Worm (Caenorhabditis elegans): ENCODE results near the gene C36A4.11.
A peak's percentile ranks its signal among the peaks of the same experiment; 100 is the strongest.
"Not testable (repeated sequence)": the region's sequence is repeated elsewhere in the genome, so short reads cannot be mapped to it uniquely, and the experiment has no call there.

The C36A4.11 gene

ce11 chrIII:3840279-3840678 lies at the start of gene C36A4.11:
TSS of gene C36A4.11 (plus strand) at chrIII:3840579.
- not testable (repeated sequence) for TF ChIP-seq daf-12, hmg-11, ztf-4 (tag; optimal IDR thresholded peaks at IDR 0.05)

- TF ChIP-seq ztf-4 (tag; optimal IDR thresholded peaks at IDR 0.05) (no peak), unc-62 (GFP tag; optimal IDR thresholded peaks at IDR 0.05) (no peak), fos-1 (tag; optimal IDR thresholded peaks at IDR 0.05) (no peak), ceh-82 (tag; optimal IDR thresholded peaks at IDR 0.05) (no peak), daf-12 (tag; optimal IDR thresholded peaks at IDR 0.05) (no peak), lin-15B (tag; optimal IDR thresholded peaks at IDR 0.05) (peak; percentile 3), nfya-1 (tag; optimal IDR thresholded peaks at IDR 0.05; ENCODE audit: insufficient read depth) (peak; percentile 99), elt-2 (tag; optimal IDR thresholded peaks at IDR 0.05) (peak; percentile 1), nhr-25 (tag; optimal IDR thresholded peaks at IDR 0.05) (no peak), ama-1 (optimal IDR thresholded peaks at IDR 0.05) (no peak), unc-39 (tag; optimal IDR thresholded peaks at IDR 0.05) (no peak), mdl-1 (tag; optimal IDR thresholded peaks at IDR 0.05) (no peak), elt-3 (tag; optimal IDR thresholded peaks at IDR 0.05) (no peak), mml-1 (tag; optimal IDR thresholded peaks at IDR 0.05) (no peak), lsy-12 (tag; optimal IDR thresholded peaks at IDR 0.05) (no peak), nhr-23 (tag; optimal IDR thresholded peaks at IDR 0.05) (no peak)
These were observed 49.5 kb upstream of the C36A4.11 start for ce11 chrIII:3790855-3791254.

- TF ChIP-seq ama-1 (optimal IDR thresholded peaks at IDR 0.05) (peak; percentile 67), ceh-16 (tag; optimal IDR thresholded peaks at IDR 0.05) (no peak)
These were observed 44.4 kb upstream of the C36A4.11 start for ce11 chrIII:3795933-3796332.

- no peak for TF ChIP-seq egl-27 (tag; optimal IDR thresholded peaks at IDR 0.05)
- peak; percentile 56 for TF ChIP-seq pqm-1 (tag; optimal IDR thresholded peaks at IDR 0.05)
- TF ChIP-seq egl-5 (tag; optimal IDR thresholded peaks at IDR 0.05), result peak; percentile 30
- TF ChIP-seq pha-4 (tag; optimal IDR thresholded peaks at IDR 0.05), result peak; percentile 93
- peak; percentile 45 for TF ChIP-seq ceh-28 (tag; optimal IDR thresholded peaks at IDR 0.05)
- peak; percentile 37 for TF ChIP-seq elt-2 (tag; optimal IDR thresholded peaks at IDR 0.05)
- TF ChIP-seq ztf-11 (tag; optimal IDR thresholded peaks at IDR 0.05), result no peak
- TF ChIP-seq zag-1 (tag; optimal IDR thresholded peaks at IDR 0.05), result no peak
- no peak for TF ChIP-seq ceh-82 (tag; optimal IDR thresholded peaks at IDR 0.05)
- TF ChIP-seq nhr-28 (tag; optimal IDR thresholded peaks at IDR 0.05), result no peak
- peak; percentile 55 for TF ChIP-seq lin-39 (tag; optimal IDR thresholded peaks at IDR 0.05)
- TF ChIP-seq ama-1 (optimal IDR thresholded peaks at IDR 0.05), result peak; percentile 85
- TF ChIP-seq nfya-1 (tag; optimal IDR thresholded peaks at IDR 0.05; ENCODE audit: insufficient read depth), result peak; percentile 37
- TF ChIP-seq nhr-23 (tag; optimal IDR thresholded peaks at IDR 0.05), result peak; percentile 87
- no peak for TF ChIP-seq R02D3.7 (tag; optimal IDR thresholded peaks at IDR 0.05)
- peak; percentile 31 for TF ChIP-seq nhr-43 (tag; optimal IDR thresholded peaks at IDR 0.05; ENCODE audit: poor library complexity, severe bottlenecking)
- TF ChIP-seq nhr-25 (tag; optimal IDR thresholded peaks at IDR 0.05), result peak; percentile 87
- TF ChIP-seq elt-1 (tag; optimal IDR thresholded peaks at IDR 0.05), result peak; percentile 96
These were observed 43.0 kb upstream of the C36A4.11 start for ce11 chrIII:3797180-3798026.

ce11 chrIII:3798416-3798815 lies 42.0 kb upstream of the C36A4.11 start:
- TF ChIP-seq nfya-1 (tag; optimal IDR thresholded peaks at IDR 0.05; ENCODE audit: insufficient read depth) (peak; percentile 99), ama-1 (optimal IDR thresholded peaks at IDR 0.05) (no peak)

- TF ChIP-seq unc-62 (GFP tag; optimal IDR thresholded peaks at IDR 0.05), result no peak
- TF ChIP-seq sea-2 (GFP tag; optimal IDR thresholded peaks at IDR 0.05), result no peak
- peak; percentile 65 for TF ChIP-seq pha-4 (tag; optimal IDR thresholded peaks at IDR 0.05)
- TF ChIP-seq nhr-23 (tag; optimal IDR thresholded peaks at IDR 0.05), result peak; percentile 13
- peak; percentile 75 for TF ChIP-seq elt-2 (tag; optimal IDR thresholded peaks at IDR 0.05)
- no peak for TF ChIP-seq hmg-11 (tag; optimal IDR thresholded peaks at IDR 0.05)
- no peak for TF ChIP-seq egl-27 (tag; optimal IDR thresholded peaks at IDR 0.05)
- no peak for TF ChIP-seq fos-1 (tag; optimal IDR thresholded peaks at IDR 0.05)
- peak; percentile 12 for TF ChIP-seq lsy-12 (tag; optimal IDR thresholded peaks at IDR 0.05)
- no peak for TF ChIP-seq elt-1 (tag; optimal IDR thresholded peaks at IDR 0.05)
- TF ChIP-seq zag-1 (tag; optimal IDR thresholded peaks at IDR 0.05), result no peak
- peak; percentile 31 for TF ChIP-seq nhr-25 (tag; optimal IDR thresholded peaks at IDR 0.05)
- TF ChIP-seq ama-1 (optimal IDR thresholded peaks at IDR 0.05), result no peak
- TF ChIP-seq jun-1 (tag; optimal IDR thresholded peaks at IDR 0.05), result no peak
- no peak for TF ChIP-seq egl-5 (tag; optimal IDR thresholded peaks at IDR 0.05)
- no peak for TF ChIP-seq ceh-28 (tag; optimal IDR thresholded peaks at IDR 0.05)
- TF ChIP-seq daf-12 (tag; optimal IDR thresholded peaks at IDR 0.05), result no peak
- TF ChIP-seq nhr-43 (tag; optimal IDR thresholded peaks at IDR 0.05; ENCODE audit: poor library complexity, severe bottlenecking), result no peak
- no peak for TF ChIP-seq nhr-67 (tag; optimal IDR thresholded peaks at IDR 0.05)
- no peak for TF ChIP-seq fkh-2 (tag; optimal IDR thresholded peaks at IDR 0.05)
- TF ChIP-seq ztf-4 (tag; optimal IDR thresholded peaks at IDR 0.05), result no peak
- TF ChIP-seq nhr-76 (tag; optimal IDR thresholded peaks at IDR 0.05), result no peak
- peak; percentile 17 for TF ChIP-seq mdl-1 (tag; optimal IDR thresholded peaks at IDR 0.05)
- no peak for TF ChIP-seq aly-2 (tag; optimal IDR thresholded peaks at IDR 0.05)
- no peak for TF ChIP-seq nhr-237 (tag; optimal IDR thresholded peaks at IDR 0.05)
- no peak for TF ChIP-seq ceh-16 (tag; optimal IDR thresholded peaks at IDR 0.05)
- peak; percentile 77 for TF ChIP-seq pqm-1 (tag; optimal IDR thresholded peaks at IDR 0.05)
- no peak for TF ChIP-seq lin-15B (tag; optimal IDR thresholded peaks at IDR 0.05)
These were observed 41.2 kb upstream of the C36A4.11 start for ce11 chrIII:3799213-3799612.
